Fruit fly (Drosophila melanogaster): ENCODE measurements around the gene mael.

mael gene

DNA sequence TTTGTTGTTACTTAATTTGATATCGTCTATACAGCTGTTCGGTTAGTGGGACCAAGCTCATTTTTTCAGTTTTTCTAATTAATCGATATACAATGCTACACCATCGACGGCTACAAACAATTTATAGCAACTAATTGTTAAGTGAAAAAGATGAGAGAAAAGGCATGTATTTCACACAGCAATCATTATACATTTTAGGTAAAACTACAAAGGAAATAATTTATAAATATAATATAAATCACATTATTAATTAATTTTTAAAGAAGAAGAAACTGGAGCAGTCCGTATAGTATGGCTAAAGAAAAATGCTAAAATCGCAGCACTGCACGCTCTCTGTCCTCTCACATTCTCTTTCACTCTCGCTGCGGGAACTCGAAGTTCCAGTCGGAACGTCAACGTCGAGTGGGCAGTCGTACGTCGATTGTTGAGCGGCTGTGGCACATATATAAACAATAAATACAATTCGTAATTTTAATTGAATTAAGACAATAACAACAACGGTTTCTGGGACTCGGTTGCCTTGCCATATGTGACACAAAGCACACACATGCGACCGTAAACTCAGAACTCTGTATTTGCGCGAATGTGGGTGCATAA, 6.8 kb downstream of the mael start, which contains the start of the genes CG14450 and CG11367 (continued):
- no peak for TF ChIP-seq mld (GFP tag; IDR thresholded peaks at IDR 0.05; ENCODE audit: partially characterized antibody)
- TF ChIP-seq CG2129 (GFP tag; IDR thresholded peaks at IDR 0.05; ENCODE audit: partially characterized antibody) = 0 out of 2 replicates have a peak, but pooled peaks have one; percentile 33
- TF ChIP-seq CG15011 (GFP tag; optimal IDR thresholded peaks at IDR 0.05) = no peak
- no peak for TF ChIP-seq H2.0 (GFP tag; IDR thresholded peaks at IDR 0.05)
- TF ChIP-seq cas (GFP tag; IDR thresholded peaks at IDR 0.05) = no peak
- no peak for TF ChIP-seq CG12071 (GFP tag; optimal IDR thresholded peaks at IDR 0.05)
- TF ChIP-seq CG7987 (GFP tag; optimal IDR thresholded peaks at IDR 0.05) = no peak
- peak; percentile 22 for TF ChIP-seq CG2875 (GFP tag; optimal IDR thresholded peaks at IDR 0.05)
- TF ChIP-seq H15 (GFP tag; IDR thresholded peaks at IDR 0.05) = no peak
- peak; percentile 55 for TF ChIP-seq CG12155 (GFP tag; optimal IDR thresholded peaks at IDR 0.05)
- no peak for TF ChIP-seq CG12942 (GFP tag; optimal IDR thresholded peaks at IDR 0.05)
- TF ChIP-seq z (GFP tag; IDR thresholded peaks at IDR 0.05) = no peak
- no peak for TF ChIP-seq ftz-f1 (GFP tag; optimal IDR thresholded peaks at IDR 0.05)
- TF ChIP-seq CG17912 (GFP tag; optimal IDR thresholded peaks at IDR 0.05) = no peak
- peak; percentile 86 for TF ChIP-seq CG3995 (GFP tag; optimal IDR thresholded peaks at IDR 0.05)
- no peak for TF ChIP-seq Mes4 (GFP tag; optimal IDR thresholded peaks at IDR 0.05)
- TF ChIP-seq seq (GFP tag; IDR thresholded peaks at IDR 0.05) = no peak
- peak; percentile 68 for TF ChIP-seq CG12391 (tag; optimal IDR thresholded peaks at IDR 0.05)
- TF ChIP-seq CG8089 (GFP tag; optimal IDR thresholded peaks at IDR 0.05) = no peak
- no peak for TF ChIP-seq CG16815 (GFP tag; optimal IDR thresholded peaks at IDR 0.05)
- TF ChIP-seq sisA (GFP tag; IDR thresholded peaks at IDR 0.05) = no peak
- no peak for TF ChIP-seq Doc2 (GFP tag; IDR thresholded peaks at IDR 0.05)
- TF ChIP-seq CG3838 (GFP tag; optimal IDR thresholded peaks at IDR 0.05) = peak; percentile 12
- TF ChIP-seq C15 (GFP tag; IDR thresholded peaks at IDR 0.05) = no peak
- TF ChIP-seq slp2 (GFP tag; optimal IDR thresholded peaks at IDR 0.05) = no peak
- peak; percentile 57; the same call in 1 of the 3 replicates for TF ChIP-seq sr (GFP tag; IDR thresholded peaks at IDR 0.05)
- TF ChIP-seq CG7372 (GFP tag; IDR thresholded peaks at IDR 0.05) = no peak
- TF ChIP-seq pan (optimal IDR thresholded peaks at IDR 0.05) = no peak
- no peak for TF ChIP-seq pan (GFP tag; optimal IDR thresholded peaks at IDR 0.05 in 1 of 2, IDR thresholded peaks at IDR 0.05 in 1 of 2)
- TF ChIP-seq so (GFP tag; IDR thresholded peaks at IDR 0.05) = no peak
- no peak for TF ChIP-seq gsb (GFP tag; IDR thresholded peaks at IDR 0.05)
- TF ChIP-seq odd (GFP tag; optimal IDR thresholded peaks at IDR 0.05) = no peak
- TF ChIP-seq CG10565 (GFP tag; optimal IDR thresholded peaks at IDR 0.05) = no peak
- no peak for TF ChIP-seq Aef1 (GFP tag; IDR thresholded peaks at IDR 0.05)
- no peak for TF ChIP-seq CG8281 (tag; optimal IDR thresholded peaks at IDR 0.05)
- TF ChIP-seq Jarid2 (GFP tag; optimal IDR thresholded peaks at IDR 0.05) = peak; percentile 91
- no peak for TF ChIP-seq NC2β (GFP tag; optimal IDR thresholded peaks at IDR 0.05)
- no peak; the same call in 2 of the 3 replicates for TF ChIP-seq jigr1 (GFP tag; IDR thresholded peaks at IDR 0.05)
- peak; percentile 8 for TF ChIP-seq CG10209 (GFP tag; optimal IDR thresholded peaks at IDR 0.05)
- no peak for TF ChIP-seq CG16863 (GFP tag; optimal IDR thresholded peaks at IDR 0.05)
- TF ChIP-seq amos (GFP tag; IDR thresholded peaks at IDR 0.05; ENCODE audit: partially characterized antibody) = peak; percentile 49
- TF ChIP-seq Lhr (GFP tag; optimal IDR thresholded peaks at IDR 0.05) = peak; percentile 8
- TF ChIP-seq CG10431 (GFP tag; optimal IDR thresholded peaks at IDR 0.05) = peak; percentile 15
- no peak for TF ChIP-seq CG11560 (tag; IDR thresholded peaks at IDR 0.05)
- TF ChIP-seq BtbVII (GFP tag; optimal IDR thresholded peaks at IDR 0.05) = peak; percentile 27
- TF ChIP-seq CG2678 (tag; optimal IDR thresholded peaks at IDR 0.05) = peak; percentile 6
- peak; percentile 71 for TF ChIP-seq gfzf (GFP tag; optimal IDR thresholded peaks at IDR 0.05)
- no peak for TF ChIP-seq al (GFP tag; IDR thresholded peaks at IDR 0.05)
- TF ChIP-seq CG17829 (tag; optimal IDR thresholded peaks at IDR 0.05) = peak; percentile 75
- no peak for TF ChIP-seq br (optimal IDR thresholded peaks at IDR 0.05)
- no peak for TF ChIP-seq Abd-B (GFP tag; optimal IDR thresholded peaks at IDR 0.05)
- no peak for TF ChIP-seq run (tag; optimal IDR thresholded peaks at IDR 0.05)

Data from whole organism, embryonic.